Worm (Caenorhabditis elegans) whole organism, L2 larva: ENCODE measurements around the gene W05B2.2.

Experiments used
- aly-2 ChIP-seq: fragments of 150-350 bp; optimal IDR thresholded peaks from 2 replicates; lab custom pipeline; 2014; ENCODE audit warnings: missing biosample characterization, missing genetic modification characterization
- nhr-10 ChIP-seq: sonication (generic microtip); optimal IDR thresholded peaks from 2 replicates; lab custom pipeline; 2017; ENCODE audit warnings: missing biosample characterization, missing genetic modification characterization
- nhr-237 ChIP-seq: fragments of 150-350 bp; optimal IDR thresholded peaks from 2 replicates; lab custom pipeline; 2014; ENCODE audit warnings: missing biosample characterization, missing genetic modification characterization
- unc-39 ChIP-seq: fragments of 150-350 bp; optimal IDR thresholded peaks from 2 replicates; lab custom pipeline; 2014; ENCODE audit warnings: missing biosample characterization, missing genetic modification characterization
- ztf-11 ChIP-seq: sonication (generic microtip); optimal IDR thresholded peaks from 2 replicates; lab custom pipeline; 2017; ENCODE audit warnings: missing biosample characterization, missing genetic modification characterization

DNA sequence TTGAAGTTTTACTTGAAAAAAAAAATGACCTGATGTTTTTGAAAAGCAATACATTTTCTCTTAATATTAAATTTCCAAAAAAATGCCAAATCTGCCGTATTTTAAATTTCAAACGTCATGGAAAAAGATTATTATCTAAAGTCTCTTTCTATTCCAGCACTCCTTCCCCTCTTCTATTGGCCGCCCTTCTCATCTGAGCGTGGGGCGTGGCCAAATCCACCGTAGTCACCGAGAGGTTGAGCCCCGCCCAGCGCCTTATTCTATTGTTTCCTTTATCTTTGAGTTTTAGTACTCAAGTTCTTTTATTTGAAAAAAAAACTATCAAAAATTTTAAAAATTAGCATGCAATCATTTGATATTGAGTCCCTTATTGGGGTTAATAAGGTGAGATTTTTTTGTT is 46.9 kb downstream of the W05B2.2 start, which contains the start of gene vab-7:
- TF ChIP-seq aly-2 (tag; lab: Kevin White, UChicago), result no peak
- no peak for TF ChIP-seq unc-39 (tag; lab: Kevin White, UChicago)
- TF ChIP-seq nhr-237, result no peak
- no peak for TF ChIP-seq nhr-10 (tag; lab: Kevin White, UChicago)
- no peak for TF ChIP-seq ztf-11
